Worm (Caenorhabditis elegans) whole organism, L4/young adult: ENCODE measurements around the gene ZC84.1.

Experiments used
- W03F9.2 ChIP-seq: fragments of 150-350 bp; optimal IDR thresholded peaks from 2 replicates; lab custom pipeline; 2014; ENCODE audit warnings: missing biosample characterization, missing genetic modification characterization
- dao-5 ChIP-seq: sonication (generic microtip); optimal IDR thresholded peaks from 2 replicates; lab custom pipeline; 2016; ENCODE audit warnings: missing genotype, missing genetic modification characterization, moderate library complexity, missing compliant biosample characterization
- him-1 ChIP-seq: sonication (generic microtip); optimal IDR thresholded peaks from 2 replicates; lab custom pipeline; 2016; ENCODE audit warnings: missing genotype, missing genetic modification reagents, missing genetic modification characterization, missing compliant biosample characterization

ZC84.1 gene

ce11 chrIII:9206185-9206584 is at the start of gene ZC84.1:
Gene ZC84.1, minus strand, starts transcription at chrIII:9206285.
- TF ChIP-seq him-1 (no peak), W03F9.2 (no peak), dao-5 (tag; lab: Kevin White, UChicago) (no peak)

- TF ChIP-seq him-1 (no peak), dao-5 (tag; lab: Kevin White, UChicago) (no peak)
Measured at ce11 chrIII:9255801-9256200, 49.7 kb upstream of the ZC84.1 start.

ce11 chrIII:9254988-9255387 is 48.9 kb upstream of the ZC84.1 start:
- TF ChIP-seq him-1 (no peak), dao-5 (tag; lab: Kevin White, UChicago) (no peak), W03F9.2 (no peak)

- TF ChIP-seq him-1 (no peak), W03F9.2 (no peak), dao-5 (tag; lab: Kevin White, UChicago) (no peak)
Measured at ce11 chrIII:9250729-9251128, 44.6 kb upstream of the ZC84.1 start, which contains the start of gene T02C1.2. Gene T02C1.2, plus strand, starts transcription at chrIII:9251029.

ce11 chrIII:9247221-9247620 is 41.1 kb upstream of the ZC84.1 start, which contains the start of gene T02C1.1:
Gene T02C1.1, plus strand, starts transcription at chrIII:9247525.
- TF ChIP-seq him-1 (no peak), W03F9.2 (no peak), dao-5 (tag; lab: Kevin White, UChicago) (no peak)

ce11 chrIII:9242675-9243074 is 36.6 kb upstream of the ZC84.1 start, which contains the start of gene dat-1:
Gene dat-1, plus strand, starts transcription at chrIII:9242975.
- no peak for TF ChIP-seq him-1
- no peak for TF ChIP-seq dao-5 (tag; lab: Kevin White, UChicago)
- no peak for TF ChIP-seq W03F9.2

- TF ChIP-seq W03F9.2 (peak; percentile 51), him-1 (no peak), dao-5 (tag; lab: Kevin White, UChicago) (no peak)
Measured at ce11 chrIII:9239983-9240382, 33.9 kb upstream of the ZC84.1 start, which contains the start of gene saeg-2. Gene saeg-2, plus strand, starts transcription at chrIII:9240363.

- TF ChIP-seq dao-5 (tag; lab: Kevin White, UChicago) = no peak
- TF ChIP-seq him-1 = no peak
- TF ChIP-seq W03F9.2 = no peak
Measured at ce11 chrIII:9237626-9238025, 31.5 kb upstream of the ZC84.1 start.

ce11 chrIII:9236228-9236627 is 30.1 kb upstream of the ZC84.1 start, which contains the start of gene T23G5.2:
Gene T23G5.2, minus strand, starts transcription at chrIII:9236328.
- TF ChIP-seq him-1 (no peak), dao-5 (tag; lab: Kevin White, UChicago) (no peak), W03F9.2 (no peak)

ce11 chrIII:9231173-9231572 is 25.1 kb upstream of the ZC84.1 start, which contains the start of gene T23G5.3:
Gene T23G5.3, minus strand, starts transcription at chrIII:9231273.
- TF ChIP-seq dao-5 (tag; lab: Kevin White, UChicago) = no peak
- no peak for TF ChIP-seq him-1
- no peak for TF ChIP-seq W03F9.2

ce11 chrIII:9228722-9229121 is 22.6 kb upstream of the ZC84.1 start, which contains the start of gene rnr-1:
Gene rnr-1, minus strand, starts transcription at chrIII:9228798.
- TF ChIP-seq dao-5 (tag; lab: Kevin White, UChicago) (no peak), W03F9.2 (no peak), him-1 (no peak)

- no peak for TF ChIP-seq him-1
Measured at ce11 chrIII:9228190-9228589, 22.1 kb upstream of the ZC84.1 start.

ce11 chrIII:9224986-9225385 is 18.9 kb upstream of the ZC84.1 start:
- TF ChIP-seq him-1 (no peak), W03F9.2 (no peak), dao-5 (tag; lab: Kevin White, UChicago) (no peak)

ce11 chrIII:9215367-9215766 is 9.3 kb upstream of the ZC84.1 start, which contains the start of gene npr-29:
Gene npr-29, minus strand, starts transcription at chrIII:9215467.
- TF ChIP-seq him-1 (no peak), dao-5 (tag; lab: Kevin White, UChicago) (no peak), W03F9.2 (no peak)

ce11 chrIII:9201977-9202376 is 4.1 kb downstream of the ZC84.1 start:
- no peak for TF ChIP-seq W03F9.2

- TF ChIP-seq him-1 (no peak), dao-5 (tag; lab: Kevin White, UChicago) (no peak), W03F9.2 (no peak)
Measured at ce11 chrIII:9199605-9200004, 6.5 kb downstream of the ZC84.1 start, which contains the start of gene ZC84.6. Gene ZC84.6, minus strand, starts transcription at chrIII:9199705.
